Fruit fly (Drosophila melanogaster): Measurements from ENCODE around the gene CG9705.

Gene CG9705

DNA sequence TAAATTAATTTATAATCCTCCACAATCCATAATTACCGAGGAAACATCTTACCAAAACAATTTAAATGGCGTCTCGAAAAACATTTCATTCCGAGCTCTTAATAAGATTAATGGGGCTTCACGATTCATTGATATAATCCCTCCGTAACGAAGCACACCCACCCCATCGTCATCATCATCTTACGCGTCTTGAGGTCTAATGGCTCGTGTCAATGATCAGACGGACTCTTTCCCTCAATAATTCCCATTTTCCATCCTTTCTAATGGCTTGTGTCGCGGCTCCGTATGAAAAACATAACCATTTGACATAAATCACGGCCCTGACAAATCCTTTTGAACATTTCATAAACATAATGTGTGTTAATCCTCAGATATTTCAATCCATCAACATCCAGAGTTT, 13.0 kb upstream of the CG9705 start:
- TF ChIP-seq brk (GFP tag; optimal IDR thresholded peaks at IDR 0.05): no peak

DNA sequence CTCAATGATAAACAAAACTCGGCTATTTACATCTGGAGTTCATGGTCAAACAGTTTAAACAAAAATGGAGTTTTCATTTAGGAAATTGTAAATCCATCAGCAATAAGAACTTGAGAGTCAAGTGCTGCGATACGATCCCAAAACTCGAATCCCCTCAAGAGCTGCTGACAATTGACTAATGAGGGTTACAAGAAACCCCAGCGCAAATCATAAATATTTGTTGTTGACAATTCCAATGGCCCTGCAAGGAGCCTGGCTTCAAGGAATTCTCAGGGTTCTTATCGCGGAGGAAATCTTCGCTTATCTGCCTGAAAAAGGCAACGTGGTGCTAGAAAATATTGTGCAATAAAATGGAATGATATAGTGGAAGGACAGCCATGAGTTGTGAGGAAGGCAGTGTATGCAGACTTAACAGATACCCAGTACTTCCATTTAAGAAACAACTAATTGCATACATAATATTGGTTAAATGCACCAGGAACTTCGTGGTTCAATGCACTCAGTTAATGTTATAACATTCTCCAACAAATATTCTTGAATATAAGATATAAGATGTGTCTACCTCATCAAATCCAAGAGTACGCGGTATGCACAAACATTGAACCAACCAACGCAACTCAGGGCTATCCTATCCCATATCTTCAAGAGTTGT, 11.8 kb upstream of the CG9705 start:
- TF ChIP-seq usp (GFP tag; optimal IDR thresholded peaks at IDR 0.05) (no peak), fru (GFP tag; optimal IDR thresholded peaks at IDR 0.05) (no peak), CG32264 (GFP tag; optimal IDR thresholded peaks at IDR 0.05) (no peak), Sp1 (GFP tag; optimal IDR thresholded peaks at IDR 0.05) (no peak), Mio (GFP tag; optimal IDR thresholded peaks at IDR 0.05) (no peak), dsf (GFP tag; optimal IDR thresholded peaks at IDR 0.05; ENCODE audit: borderline replicate concordance) (no peak), jim (GFP tag; optimal IDR thresholded peaks at IDR 0.05) (no peak), Jra (GFP tag; optimal IDR thresholded peaks at IDR 0.05) (no peak), dmrt93B (GFP tag; optimal IDR thresholded peaks at IDR 0.05) (no peak), Dif (GFP tag; optimal IDR thresholded peaks at IDR 0.05; ENCODE audit: partially characterized antibody) (no peak), Hr78 (GFP tag; optimal IDR thresholded peaks at IDR 0.05) (no peak), dl (GFP tag; optimal IDR thresholded peaks at IDR 0.05; ENCODE audit: insufficient read depth in 1 of 2, partially characterized antibody in 2 of 2) (no peak), Dfd (GFP tag; optimal IDR thresholded peaks at IDR 0.05) (no peak), brk (GFP tag; optimal IDR thresholded peaks at IDR 0.05) (no peak), psq (GFP tag; optimal IDR thresholded peaks at IDR 0.05) (no peak), N (GFP tag; optimal IDR thresholded peaks at IDR 0.05) (no peak), br (GFP tag; optimal IDR thresholded peaks at IDR 0.05) (no peak), Vsx2 (GFP tag; optimal IDR thresholded peaks at IDR 0.05; ENCODE audit: partially characterized antibody) (no peak)

DNA sequence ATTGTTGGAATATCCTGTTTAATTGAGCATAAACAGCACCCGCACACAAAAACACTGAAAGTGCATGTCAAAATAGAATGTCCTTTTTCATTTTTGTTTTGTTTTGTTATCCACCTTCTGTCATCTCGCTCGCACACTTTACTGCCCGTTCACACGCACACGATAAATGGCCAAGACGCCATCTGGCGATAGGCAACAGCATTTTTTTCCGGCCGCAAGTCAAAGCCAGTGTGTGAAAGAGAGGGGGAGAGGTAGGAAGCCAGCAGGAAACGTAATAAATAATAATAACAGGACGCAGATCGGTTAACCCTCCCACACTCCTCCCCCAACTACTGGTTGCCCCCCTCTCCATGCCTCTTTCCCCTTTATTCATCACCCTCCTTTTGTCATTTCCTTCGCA, 10.0 kb upstream of the CG9705 start:
- no peak for TF ChIP-seq woc (GFP tag; optimal IDR thresholded peaks at IDR 0.05)
- TF ChIP-seq CG9705 (GFP tag; optimal IDR thresholded peaks at IDR 0.05): peak; percentile 6
- TF ChIP-seq psq (GFP tag; optimal IDR thresholded peaks at IDR 0.05): peak; percentile 92

DNA sequence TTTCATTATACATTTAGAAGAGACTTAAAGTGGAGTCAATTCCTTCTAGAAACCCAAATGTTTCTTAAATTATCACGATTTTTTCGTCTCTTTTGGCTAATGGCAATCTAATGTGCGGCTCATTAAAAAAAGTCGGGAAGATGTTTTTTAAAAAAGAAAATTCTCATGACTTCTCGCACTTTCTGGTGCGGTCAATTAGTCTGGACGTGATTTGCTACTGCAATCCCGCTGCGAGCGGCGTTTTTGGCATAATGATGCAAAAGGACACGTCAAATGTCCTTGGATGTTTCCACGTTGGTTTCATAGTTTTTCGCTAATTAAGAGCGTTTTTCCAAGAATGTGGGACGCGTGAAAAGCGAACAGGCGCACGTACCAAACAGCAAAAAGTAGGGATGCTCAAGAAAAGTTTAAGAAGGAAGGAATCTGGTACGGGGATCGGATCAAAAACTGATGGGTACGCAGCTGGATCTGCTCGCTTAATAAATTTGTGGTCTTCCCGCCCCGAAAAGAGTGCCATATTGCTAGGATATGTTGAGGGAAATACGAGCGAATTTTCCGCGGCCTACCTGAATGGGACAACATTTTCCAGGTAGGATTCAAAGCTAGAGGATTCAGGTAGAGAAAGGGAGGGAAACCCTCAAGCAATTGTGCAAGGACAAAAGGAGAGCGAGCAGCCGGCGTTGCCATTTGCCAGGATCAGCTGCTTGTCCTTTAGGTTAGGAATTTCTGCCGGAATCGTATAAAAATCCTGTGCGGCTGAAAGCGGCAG, 7.0 kb upstream of the CG9705 start:
- TF ChIP-seq Abd-B (GFP tag; optimal IDR thresholded peaks at IDR 0.05) (no peak), dl (GFP tag; optimal IDR thresholded peaks at IDR 0.05; ENCODE audit: insufficient read depth in 1 of 2, partially characterized antibody in 2 of 2) (no peak), brk (GFP tag; optimal IDR thresholded peaks at IDR 0.05) (no peak), Sp1 (GFP tag; optimal IDR thresholded peaks at IDR 0.05) (no peak), tai (GFP tag; optimal IDR thresholded peaks at IDR 0.05) (no peak), dsf (GFP tag; optimal IDR thresholded peaks at IDR 0.05; ENCODE audit: borderline replicate concordance) (no peak), CrebA (GFP tag; optimal IDR thresholded peaks at IDR 0.05; ENCODE audit: borderline replicate concordance) (no peak), Hr78 (GFP tag; optimal IDR thresholded peaks at IDR 0.05) (no peak), Dfd (GFP tag; optimal IDR thresholded peaks at IDR 0.05) (no peak), fru (GFP tag; optimal IDR thresholded peaks at IDR 0.05) (no peak), h (GFP tag; optimal IDR thresholded peaks at IDR 0.05) (no peak), pan (optimal IDR thresholded peaks at IDR 0.05) (no peak), GATAd (GFP tag; optimal IDR thresholded peaks at IDR 0.05) (no peak), Hnf4 (GFP tag; optimal IDR thresholded peaks at IDR 0.05) (no peak), CG32264 (GFP tag; optimal IDR thresholded peaks at IDR 0.05) (no peak), Myc (optimal IDR thresholded peaks at IDR 0.05) (no peak), Rel (GFP tag; optimal IDR thresholded peaks at IDR 0.05) (no peak), Rel (tag; optimal IDR thresholded peaks at IDR 0.05) (no peak), usp (GFP tag; optimal IDR thresholded peaks at IDR 0.05) (no peak)

DNA sequence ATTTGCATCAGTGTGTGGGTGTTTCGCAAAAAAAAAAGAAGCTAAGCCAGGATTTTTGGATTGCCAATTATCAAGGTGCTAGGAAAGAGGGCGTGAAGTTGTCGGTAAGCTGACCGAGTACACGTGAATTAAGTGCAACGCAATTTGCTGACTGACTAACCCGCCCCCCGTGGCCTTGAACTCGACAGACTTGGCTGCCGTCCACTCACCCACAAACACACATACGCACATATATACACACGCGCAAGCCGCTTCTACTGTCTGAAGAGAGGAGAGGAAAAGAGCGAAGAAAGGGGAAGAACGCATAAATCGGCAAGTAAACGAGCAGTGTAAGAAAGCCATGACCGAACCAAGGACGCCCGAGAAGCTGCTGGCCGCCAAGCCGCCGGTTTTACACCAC, 417 bp downstream of the CG9705 start:
- TF ChIP-seq Rel (GFP tag; optimal IDR thresholded peaks at IDR 0.05) (no peak), Rel (tag; optimal IDR thresholded peaks at IDR 0.05) (peak; percentile 95), h (GFP tag; optimal IDR thresholded peaks at IDR 0.05) (no peak)
